Worm (Caenorhabditis elegans) whole organism, L3 larva: ENCODE measurements around the gene act-1.
"Not testable (repeated sequence)": the region's sequence is repeated elsewhere in the genome, so short reads cannot be mapped to it uniquely, and the experiment has no call there.

Experiments used
- R02D3.7 ChIP-seq: fragments of 150-350 bp; optimal IDR thresholded peaks from 2 replicates; lab custom pipeline; 2014; ENCODE audit warnings: missing biosample characterization, missing genetic modification characterization
- ZK546.5 ChIP-seq: sonication (generic microtip); optimal IDR thresholded peaks from 2 replicates; lab custom pipeline; 2017; ENCODE audit warnings: missing biosample characterization, missing genetic modification characterization
- aly-2 ChIP-seq: fragments of 150-350 bp; optimal IDR thresholded peaks from 2 replicates; lab custom pipeline; 2014; ENCODE audit warnings: missing biosample characterization, missing genetic modification characterization
- ama-1 ChIP-seq: fragments of 150-350 bp; optimal IDR thresholded peaks from 2 replicates; lab custom pipeline; 2018
- ceh-16 ChIP-seq: sonication (generic microtip); optimal IDR thresholded peaks from 2 replicates; lab custom pipeline; 2017; ENCODE audit warnings: missing biosample characterization, missing genetic modification characterization
- ceh-28 ChIP-seq: fragments of 150-350 bp; optimal IDR thresholded peaks from 2 replicates; lab custom pipeline; 2014; ENCODE audit warnings: missing biosample characterization, missing genetic modification reagents, missing genetic modification characterization
- ceh-82 ChIP-seq: fragments of 150-350 bp; optimal IDR thresholded peaks from 2 replicates; lab custom pipeline; 2014; ENCODE audit warnings: missing biosample characterization, missing genetic modification characterization
- ceh-9 ChIP-seq: sonication (generic microtip); optimal IDR thresholded peaks from 2 replicates; lab custom pipeline; 2018; ENCODE audit warnings: missing biosample characterization, missing genetic modification characterization
- daf-12 ChIP-seq: fragments of 150-350 bp; optimal IDR thresholded peaks from 2 replicates; lab custom pipeline; 2014; ENCODE audit warnings: missing biosample characterization, missing genetic modification reagents, missing genetic modification characterization
- egl-27 ChIP-seq: sonication (generic microtip); optimal IDR thresholded peaks from 4 replicates; lab custom pipeline; 2017; ENCODE audit warnings: missing biosample characterization, missing genetic modification reagents, missing genetic modification characterization
- egl-5 ChIP-seq: fragments of 150-350 bp; optimal IDR thresholded peaks from 2 replicates; lab custom pipeline; 2017; ENCODE audit warnings: missing biosample characterization, missing genetic modification reagents, missing genetic modification characterization, inconsistent platforms
- elt-1 ChIP-seq: fragments of 150-350 bp; optimal IDR thresholded peaks from 2 replicates; lab custom pipeline; 2014; ENCODE audit warnings: missing biosample characterization, missing genetic modification characterization
- elt-2 ChIP-seq: sonication (generic microtip); optimal IDR thresholded peaks from 2 replicates; lab custom pipeline; 2016; ENCODE audit warnings: missing genetic modification reagents, mild to moderate bottlenecking, missing genetic modification characterization, missing compliant biosample characterization
- elt-3 ChIP-seq, 3 experiments: fragments of 150-350 bp in 1 of 3; sonication (generic microtip) in 2 of 3; optimal IDR thresholded peaks; 2 replicates in 2 of 3; 4 replicates in 1 of 3; lab custom pipeline; 2014 to 2017; ENCODE audit warnings: missing biosample characterization in 3 of 3, missing genetic modification characterization in 3 of 3
- eor-1 ChIP-seq, 2 experiments: fragments of 150-350 bp; optimal IDR thresholded peaks; 2 replicates each; lab custom pipeline; 2014 to 2018; ENCODE audit warnings: missing biosample characterization in 2 of 2, missing genetic modification characterization in 2 of 2
- fkh-10 ChIP-seq: sonication (generic microtip); optimal IDR thresholded peaks from 2 replicates; lab custom pipeline; 2017; ENCODE audit warnings: missing biosample characterization, missing genetic modification reagents, missing genetic modification characterization
- fkh-2 ChIP-seq: fragments of 150-350 bp; optimal IDR thresholded peaks from 2 replicates; lab custom pipeline; 2014; ENCODE audit warnings: missing biosample characterization, missing genetic modification reagents, missing genetic modification characterization
- fos-1 ChIP-seq: fragments of 150-350 bp; optimal IDR thresholded peaks from 2 replicates; lab custom pipeline; 2014; ENCODE audit warnings: missing biosample characterization, missing genetic modification characterization
- hmg-11 ChIP-seq: sonication (generic microtip); optimal IDR thresholded peaks from 2 replicates; lab custom pipeline; 2016; ENCODE audit warnings: missing genetic modification characterization, missing compliant biosample characterization
- jun-1 ChIP-seq: fragments of 150-350 bp; optimal IDR thresholded peaks from 2 replicates; lab custom pipeline; 2014; ENCODE audit warnings: missing biosample characterization, missing genetic modification reagents, missing genetic modification characterization
- lin-15B ChIP-seq: fragments of 150-350 bp; optimal IDR thresholded peaks from 2 replicates; lab custom pipeline; 2014; ENCODE audit warnings: missing biosample characterization, missing genetic modification characterization
- lin-39 ChIP-seq: fragments of 150-350 bp; optimal IDR thresholded peaks from 2 replicates; lab custom pipeline; 2018; ENCODE audit warnings: missing biosample characterization, missing genetic modification reagents, missing genetic modification characterization
- lsy-12 ChIP-seq: sonication (generic microtip); optimal IDR thresholded peaks from 2 replicates; lab custom pipeline; 2016; ENCODE audit warnings: mild to moderate bottlenecking, missing genetic modification characterization, missing compliant biosample characterization
- mdl-1 ChIP-seq: fragments of 150-350 bp; optimal IDR thresholded peaks from 2 replicates; lab custom pipeline; 2014; ENCODE audit warnings: missing biosample characterization, missing genetic modification characterization
- mml-1 ChIP-seq: fragments of 150-350 bp; sonication (generic microtip); optimal IDR thresholded peaks from 3 replicates; lab custom pipeline; 2014; ENCODE audit warnings: missing biosample characterization, missing genetic modification characterization
- nfya-1 ChIP-seq: sonication (generic microtip); optimal IDR thresholded peaks from 2 replicates; lab custom pipeline; 2017; ENCODE audit warnings: missing genetic modification characterization, mild to moderate bottlenecking, missing compliant biosample characterization, antibody characterized with exemption, moderate library complexity; ENCODE audit not compliant: insufficient read depth
- nhr-11 ChIP-seq: fragments of 150-350 bp; optimal IDR thresholded peaks from 2 replicates; lab custom pipeline; 2014; ENCODE audit warnings: missing biosample characterization, missing genetic modification characterization
- nhr-12 ChIP-seq: fragments of 150-350 bp; optimal IDR thresholded peaks from 2 replicates; lab custom pipeline; 2014; ENCODE audit warnings: missing biosample characterization, missing genetic modification characterization
- nhr-23 ChIP-seq: fragments of 150-350 bp; optimal IDR thresholded peaks from 2 replicates; lab custom pipeline; 2014; ENCODE audit warnings: missing biosample characterization, missing genetic modification reagents, missing genetic modification characterization
- nhr-237 ChIP-seq: fragments of 150-350 bp; optimal IDR thresholded peaks from 2 replicates; lab custom pipeline; 2014; ENCODE audit warnings: missing biosample characterization, missing genetic modification characterization
- nhr-25 ChIP-seq: sonication (generic microtip); optimal IDR thresholded peaks from 2 replicates; lab custom pipeline; 2017; ENCODE audit warnings: missing biosample characterization, missing genetic modification characterization
- nhr-28 ChIP-seq: fragments of 150-350 bp; optimal IDR thresholded peaks from 2 replicates; lab custom pipeline; 2014; ENCODE audit warnings: missing biosample characterization, missing genetic modification characterization
- nhr-43 ChIP-seq: sonication (generic microtip); optimal IDR thresholded peaks from 2 replicates; lab custom pipeline; 2016; ENCODE audit warnings: mild to moderate bottlenecking, missing genetic modification characterization, missing compliant biosample characterization; ENCODE audit not compliant: poor library complexity, severe bottlenecking
- nhr-67 ChIP-seq: fragments of 150-350 bp; optimal IDR thresholded peaks from 2 replicates; lab custom pipeline; 2014; ENCODE audit warnings: missing biosample characterization, missing genetic modification characterization
- nhr-76 ChIP-seq: fragments of 150-350 bp; sonication (generic microtip); optimal IDR thresholded peaks from 5 replicates; lab custom pipeline; 2014; ENCODE audit warnings: missing biosample characterization, missing genetic modification characterization
- nhr-77 ChIP-seq: fragments of 150-350 bp; optimal IDR thresholded peaks from 2 replicates; lab custom pipeline; 2014; ENCODE audit warnings: missing biosample characterization, missing genetic modification characterization
- pha-4 ChIP-seq: fragments of 150-350 bp; optimal IDR thresholded peaks from 2 replicates; lab custom pipeline; 2014; ENCODE audit warnings: missing biosample characterization, missing genetic modification reagents, missing genetic modification characterization
- pqm-1 ChIP-seq: fragments of 150-350 bp; optimal IDR thresholded peaks from 2 replicates; lab custom pipeline; 2017; ENCODE audit warnings: missing biosample characterization, missing genetic modification characterization, inconsistent platforms
- sea-2 ChIP-seq: fragments of 150-350 bp; sonication (generic microtip); optimal IDR thresholded peaks from 4 replicates; lab custom pipeline; 2014; ENCODE audit warnings: missing biosample characterization, missing genetic modification reagents, missing genetic modification characterization
- skn-1 ChIP-seq: fragments of 150-350 bp; optimal IDR thresholded peaks from 2 replicates; lab custom pipeline; 2014; ENCODE audit warnings: missing biosample characterization, missing genetic modification characterization
- snpc-4 ChIP-seq: fragments of 150-350 bp; optimal IDR thresholded peaks from 2 replicates; lab custom pipeline; 2014; ENCODE audit warnings: missing biosample characterization, missing genetic modification characterization
- tbx-2 ChIP-seq: sonication (generic microtip); optimal IDR thresholded peaks from 2 replicates; lab custom pipeline; 2016; ENCODE audit warnings: mild to moderate bottlenecking, missing genetic modification characterization, missing compliant biosample characterization
- unc-39 ChIP-seq: sonication (generic microtip); optimal IDR thresholded peaks from 4 replicates; lab custom pipeline; 2017; ENCODE audit warnings: missing biosample characterization, missing genetic modification characterization
- unc-62 ChIP-seq: fragments of 150-350 bp; sonication (generic microtip); optimal IDR thresholded peaks from 4 replicates; lab custom pipeline; 2014; ENCODE audit warnings: missing biosample characterization, missing genetic modification reagents, missing genetic modification characterization
- zag-1 ChIP-seq: fragments of 150-350 bp; optimal IDR thresholded peaks from 2 replicates; lab custom pipeline; 2014; ENCODE audit warnings: missing biosample characterization, missing genetic modification characterization
- ztf-11 ChIP-seq: fragments of 150-350 bp; optimal IDR thresholded peaks from 2 replicates; lab custom pipeline; 2014; ENCODE audit warnings: missing biosample characterization, missing genetic modification characterization
- ztf-4 ChIP-seq: fragments of 150-350 bp; optimal IDR thresholded peaks from 2 replicates; lab custom pipeline; 2014; ENCODE audit warnings: missing biosample characterization, missing genetic modification characterization

act-1 gene

DNA sequence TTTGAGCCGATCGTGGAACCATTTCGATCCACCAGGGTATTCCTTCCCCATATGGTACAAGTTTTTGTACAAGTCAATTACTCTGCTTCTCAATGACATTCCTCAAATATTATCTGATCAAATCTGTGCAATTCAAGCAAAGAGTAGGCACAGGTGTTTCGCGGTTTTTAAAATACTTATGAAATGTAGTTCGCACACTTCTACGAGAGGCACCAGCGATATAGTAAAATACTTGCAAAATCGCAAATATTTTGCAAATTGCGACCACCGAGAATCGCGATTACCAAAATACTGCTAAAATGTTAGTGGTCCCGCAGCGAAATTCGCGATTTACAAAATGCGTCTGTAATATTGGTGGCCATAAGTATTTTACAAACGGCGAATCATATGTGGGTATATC, 28.8 kb downstream of the act-1 start, which contains the start of gene Y42A5A.5:
Gene Y42A5A.5 (minus strand): TSS at position 101 of the 400 bp plus-strand sequence.
- TF ChIP-seq ceh-9; sea-2 (GFP tag; lab: Kevin White, UChicago); hmg-11 (tag; lab: Kevin White, UChicago): not testable (repeated sequence)

DNA sequence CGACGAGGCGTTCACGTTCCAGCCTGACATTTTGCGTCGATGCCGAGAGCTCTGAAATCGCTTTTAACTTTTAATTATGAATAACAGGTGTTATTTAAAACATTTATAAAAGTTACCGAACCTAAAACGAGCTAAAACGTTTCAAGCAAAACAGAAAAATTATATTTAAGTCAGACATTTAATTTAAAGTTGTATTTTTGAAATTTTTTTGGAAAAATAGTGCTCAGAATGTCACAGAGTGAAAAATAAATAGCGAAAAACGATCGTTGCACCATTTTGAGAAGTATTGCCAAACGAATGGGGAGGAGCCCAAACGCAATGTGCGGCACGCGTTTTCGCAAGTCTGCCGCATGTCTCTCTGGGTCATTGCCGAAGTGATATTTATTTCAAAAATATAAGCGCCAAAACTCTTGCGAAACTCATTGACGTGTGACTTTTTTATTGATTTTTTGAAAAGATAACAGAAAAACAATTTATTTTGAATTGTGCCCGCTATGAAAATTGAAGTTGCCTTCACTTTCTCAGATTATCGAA, 32.3 kb downstream of the act-1 start, which contains the start of gene erfa-3:
Gene erfa-3 (minus strand): TSS at position 51 of the 534 bp plus-strand sequence.
- TF ChIP-seq elt-3 (tag; optimal IDR thresholded peaks at IDR 0.05; lab: Kevin White, UChicago): no peak
- no peak for TF ChIP-seq fos-1 (tag; lab: Kevin White, UChicago)
- TF ChIP-seq mdl-1: no peak
- no peak for TF ChIP-seq sea-2 (GFP tag; lab: Kevin White, UChicago)
- no peak for TF ChIP-seq ZK546.5 (tag; lab: Kevin White, UChicago)
- peak; percentile 68 for TF ChIP-seq egl-5 (tag; lab: Kevin White, UChicago)
- TF ChIP-seq snpc-4 (tag; lab: Kevin White, UChicago): peak; percentile 69
- peak; percentile 55 for TF ChIP-seq nhr-25 (tag; lab: Kevin White, UChicago)
- TF ChIP-seq ceh-28 (tag; lab: Kevin White, UChicago): peak; percentile 63
- TF ChIP-seq nhr-28 (tag; lab: Kevin White, UChicago): no peak
- no peak for TF ChIP-seq mml-1 (tag; lab: Kevin White, UChicago)
- TF ChIP-seq ama-1 (lab: Kevin White, UChicago): no peak
- TF ChIP-seq nhr-77 (tag; lab: Kevin White, UChicago): no peak
- peak; percentile 76 for TF ChIP-seq nhr-43 (tag; lab: Kevin White, UChicago)
- TF ChIP-seq hmg-11 (tag; lab: Kevin White, UChicago): peak; percentile 91
- no peak for TF ChIP-seq ceh-9
- TF ChIP-seq pha-4 (tag; lab: Kevin White, UChicago): peak; percentile 76
- TF ChIP-seq nhr-67: no peak
- no peak for TF ChIP-seq nhr-11 (tag; lab: Kevin White, UChicago)
- TF ChIP-seq jun-1 (tag; lab: Kevin White, UChicago): peak; percentile 19
- TF ChIP-seq nhr-12 (tag; lab: Kevin White, UChicago): no peak
- no peak for TF ChIP-seq elt-1 (tag; lab: Kevin White, UChicago)
- TF ChIP-seq daf-12: no peak
- no peak for TF ChIP-seq nhr-237 (tag; lab: Kevin White, UChicago)
- no peak for TF ChIP-seq unc-62 (GFP tag; lab: Kevin White, UChicago)
- peak; percentile 50 for TF ChIP-seq elt-2 (tag; lab: Kevin White, UChicago)
- peak; percentile 36 for TF ChIP-seq lin-15B (tag; lab: Kevin White, UChicago)
- TF ChIP-seq eor-1 (tag; optimal IDR thresholded peaks at IDR 0.05; lab: Kevin White, UChicago): no peak
- TF ChIP-seq ceh-82 (tag; lab: Kevin White, UChicago): no peak
- no peak for TF ChIP-seq unc-39
- TF ChIP-seq R02D3.7 (tag; lab: Kevin White, UChicago): no peak
- no peak for TF ChIP-seq ztf-11 (tag; lab: Kevin White, UChicago)
- TF ChIP-seq lsy-12 (tag; lab: Kevin White, UChicago): peak; percentile 12
- peak; percentile 51 for TF ChIP-seq nhr-23 (tag; lab: Kevin White, UChicago)
- TF ChIP-seq fkh-2 (tag; lab: Kevin White, UChicago): no peak
- peak; percentile 57 for TF ChIP-seq lin-39 (tag; lab: Kevin White, UChicago)
- no peak for TF ChIP-seq ceh-16 (tag; lab: Kevin White, UChicago)
- TF ChIP-seq zag-1 (tag; lab: Kevin White, UChicago): no peak
- TF ChIP-seq skn-1 (tag; lab: Kevin White, UChicago): peak; percentile 38
- TF ChIP-seq nfya-1 (tag; lab: Kevin White, UChicago): peak; percentile 56
- no peak for TF ChIP-seq nhr-76 (tag; lab: Kevin White, UChicago)
- TF ChIP-seq ztf-4 (tag; lab: Kevin White, UChicago): no peak
- TF ChIP-seq aly-2 (tag; lab: Kevin White, UChicago): no peak
- TF ChIP-seq egl-27 (tag; lab: Kevin White, UChicago): no peak
- TF ChIP-seq fkh-10 (GFP tag; lab: Kevin White, UChicago): no peak
- TF ChIP-seq pqm-1 (tag; lab: Kevin White, UChicago): peak; percentile 12
- TF ChIP-seq tbx-2 (tag; lab: Kevin White, UChicago): peak; percentile 32
